Comparison of ENCODE assay signal across 2 fruit fly cellular contexts in genomic region chr3L:17667642-17668362, dm6.
A peak's percentile ranks its signal among the peaks of the same experiment; 100 is the strongest.
TF ChIP-seq lines count a peak whose summit lies in the region.

No protein-coding gene starts in this region.

TF ChIP-seq in whole organism, embryonic, 481 proteins besides CTCF, POLR2A, EP300 and RAD21 (continued from another document):
- peak; percentile 19 to 54 for TF ChIP-seq Trl (optimal IDR thresholded peaks at IDR 0.05; lab: Kevin White, UChicago)
- no peak for TF ChIP-seq Trl (GFP tag; optimal IDR thresholded peaks at IDR 0.05; lab: Kevin White, UChicago)
- TF ChIP-seq fd96Cb (tag; optimal IDR thresholded peaks at IDR 0.05; lab: Kevin White, UChicago), result no peak
- TF ChIP-seq H2.0 (GFP tag; IDR thresholded peaks at IDR 0.05; lab: Robert Waterston, UW), result no peak
- no peak for TF ChIP-seq Myb (GFP tag; optimal IDR thresholded peaks at IDR 0.05; lab: Kevin White, UChicago)
- TF ChIP-seq fd102C (GFP tag; optimal IDR thresholded peaks at IDR 0.05; lab: Kevin White, UChicago), result no peak
- no peak for TF ChIP-seq sqz (GFP tag; optimal IDR thresholded peaks at IDR 0.05; lab: Kevin White, UChicago)
- TF ChIP-seq Opbp (GFP tag; IDR thresholded peaks at IDR 0.05; lab: Robert Waterston, UW; ENCODE audit: partially characterized antibody), result no peak
- no peak for TF ChIP-seq CG16779 (GFP tag; IDR thresholded peaks at IDR 0.05; lab: Robert Waterston, UW)
- TF ChIP-seq CG8765 (GFP tag; IDR thresholded peaks at IDR 0.05; lab: Robert Waterston, UW), result no peak
- no peak for TF ChIP-seq croc (GFP tag; conservative IDR thresholded peaks at IDR 0.05; lab: Robert Waterston, UW)
- no peak for TF ChIP-seq YL-1 (GFP tag; optimal IDR thresholded peaks at IDR 0.05; lab: Kevin White, UChicago)
- no peak for TF ChIP-seq CG32772 (GFP tag; IDR thresholded peaks at IDR 0.05; lab: Robert Waterston, UW)
- TF ChIP-seq crc (GFP tag; optimal IDR thresholded peaks at IDR 0.05; lab: Kevin White, UChicago), result no peak
- TF ChIP-seq mld (GFP tag; IDR thresholded peaks at IDR 0.05; lab: Robert Waterston, UW; ENCODE audit: partially characterized antibody), result no peak
- no peak for TF ChIP-seq CG4820 (GFP tag; optimal IDR thresholded peaks at IDR 0.05; lab: Kevin White, UChicago)
- no peak for TF ChIP-seq CG17612 (GFP tag; IDR thresholded peaks at IDR 0.05; lab: Robert Waterston, UW)
- TF ChIP-seq Med (GFP tag; lab: Kevin White, UChicago), result peak; percentile 48
- TF ChIP-seq CG7357 (GFP tag; IDR thresholded peaks at IDR 0.05; lab: Robert Waterston, UW), result 0 out of 3 replicates have a peak, but pooled peaks have one; percentile 30
- no peak for TF ChIP-seq lab (GFP tag; optimal IDR thresholded peaks at IDR 0.05; lab: Kevin White, UChicago)
- TF ChIP-seq CG14050 (GFP tag; IDR thresholded peaks at IDR 0.05; lab: Robert Waterston, UW), result no peak
- no peak for TF ChIP-seq MESR4 (GFP tag; optimal IDR thresholded peaks at IDR 0.05; lab: Kevin White, UChicago)
- no peak for TF ChIP-seq CG6254 (GFP tag; optimal IDR thresholded peaks at IDR 0.05; lab: Kevin White, UChicago)
- 0 out of 3 replicates have a peak, but pooled peaks have one; percentile 43 for TF ChIP-seq ci (GFP tag; IDR thresholded peaks at IDR 0.05; lab: Robert Waterston, UW)
- TF ChIP-seq chinmo (GFP tag; IDR thresholded peaks at IDR 0.05; lab: Robert Waterston, UW; ENCODE audit: partially characterized antibody), result peak; percentile 56; the same call in 1 of the 4 replicates
- peak; percentile 43 for TF ChIP-seq cwo (GFP tag; optimal IDR thresholded peaks at IDR 0.05; lab: Kevin White, UChicago)
- TF ChIP-seq CG16863 (GFP tag; optimal IDR thresholded peaks at IDR 0.05; lab: Kevin White, UChicago), result no peak
- no peak for TF ChIP-seq sr (GFP tag; IDR thresholded peaks at IDR 0.05; lab: Robert Waterston, UW)
- no peak for TF ChIP-seq dm (GFP tag; optimal IDR thresholded peaks at IDR 0.05; lab: Kevin White, UChicago)
- TF ChIP-seq sna (GFP tag; IDR thresholded peaks at IDR 0.05; lab: Robert Waterston, UW; ENCODE audit: partially characterized antibody), result no peak
- no peak for TF ChIP-seq CG8388 (GFP tag; optimal IDR thresholded peaks at IDR 0.05; lab: Kevin White, UChicago)
- TF ChIP-seq CG31224 (GFP tag; IDR thresholded peaks at IDR 0.05; lab: Robert Waterston, UW), result no peak
- no peak for TF ChIP-seq CG13123 (GFP tag; optimal IDR thresholded peaks at IDR 0.05; lab: Kevin White, UChicago)
- TF ChIP-seq Ravus (GFP tag; IDR thresholded peaks at IDR 0.05; lab: Robert Waterston, UW), result no peak
- peak; percentile 1 for TF ChIP-seq psq (GFP tag; optimal IDR thresholded peaks at IDR 0.05; lab: Kevin White, UChicago)
- TF ChIP-seq Meics (GFP tag; optimal IDR thresholded peaks at IDR 0.05; lab: Kevin White, UChicago), result no peak
- TF ChIP-seq CG13624 (GFP tag; optimal IDR thresholded peaks at IDR 0.05; lab: Kevin White, UChicago), result no peak
- TF ChIP-seq ham (GFP tag; IDR thresholded peaks at IDR 0.05; lab: Robert Waterston, UW), result no peak
- no peak for TF ChIP-seq exex (tag; optimal IDR thresholded peaks at IDR 0.05; lab: Kevin White, UChicago)
- TF ChIP-seq caup (GFP tag; optimal IDR thresholded peaks at IDR 0.05; lab: Kevin White, UChicago; ENCODE audit: severe bottlenecking), result no peak
- TF ChIP-seq Nf-YA (GFP tag; IDR thresholded peaks at IDR 0.05; lab: Robert Waterston, UW), result no peak
- TF ChIP-seq vnd (GFP tag; IDR thresholded peaks at IDR 0.05; lab: Robert Waterston, UW; ENCODE audit: partially characterized antibody), result no peak
- TF ChIP-seq vvl (GFP tag; IDR thresholded peaks at IDR 0.05; lab: Robert Waterston, UW), result peak; percentile 22; the same call in 1 of the 2 replicates
- TF ChIP-seq CG6813 (GFP tag; optimal IDR thresholded peaks at IDR 0.05; lab: Kevin White, UChicago), result no peak
- TF ChIP-seq hb (GFP tag; IDR thresholded peaks at IDR 0.05; lab: Robert Waterston, UW; ENCODE audit: partially characterized antibody), result no peak
- TF ChIP-seq wor (GFP tag; IDR thresholded peaks at IDR 0.05; lab: Robert Waterston, UW), result no peak
- no peak for TF ChIP-seq crol (GFP tag; IDR thresholded peaks at IDR 0.05; lab: Robert Waterston, UW)
- no peak for TF ChIP-seq Hr51 (GFP tag; optimal IDR thresholded peaks at IDR 0.05; lab: Kevin White, UChicago)
- TF ChIP-seq peb (GFP tag; IDR thresholded peaks at IDR 0.05; lab: Robert Waterston, UW), result no peak
- TF ChIP-seq wdn (GFP tag; IDR thresholded peaks at IDR 0.05; lab: Robert Waterston, UW), result no peak
- peak; percentile 30 for TF ChIP-seq grn (GFP tag; optimal IDR thresholded peaks at IDR 0.05; lab: Kevin White, UChicago)
- TF ChIP-seq CG9932 (GFP tag; IDR thresholded peaks at IDR 0.05; lab: Robert Waterston, UW), result no peak
- TF ChIP-seq org-1 (GFP tag; optimal IDR thresholded peaks at IDR 0.05; lab: Kevin White, UChicago), result no peak
- TF ChIP-seq CG11560 (tag; IDR thresholded peaks at IDR 0.05; lab: Robert Waterston, UW), result no peak
- TF ChIP-seq Jarid2 (GFP tag; optimal IDR thresholded peaks at IDR 0.05; lab: Kevin White, UChicago), result no peak

TF ChIP-seq in whole organism, prepupa, 60 proteins besides CTCF, POLR2A, EP300 and RAD21 (continued from another document):
- TF ChIP-seq Ets96B (tag; optimal IDR thresholded peaks at IDR 0.05; lab: Kevin White, UChicago) (no peak), Smox (GFP tag; optimal IDR thresholded peaks at IDR 0.05; lab: Kevin White, UChicago) (no peak), achi (GFP tag; optimal IDR thresholded peaks at IDR 0.05; lab: Kevin White, UChicago) (no peak), Eip78C (GFP tag; lab: Kevin White, UChicago) (peak; percentile 77), fkh (GFP tag; optimal IDR thresholded peaks at IDR 0.05; lab: Kevin White, UChicago) (peak; percentile 16), dac (GFP tag; optimal IDR thresholded peaks at IDR 0.05; lab: Kevin White, UChicago) (no peak), acj6 (GFP tag; optimal IDR thresholded peaks at IDR 0.05; lab: Kevin White, UChicago) (no peak), fd85E (GFP tag; optimal IDR thresholded peaks at IDR 0.05; lab: Kevin White, UChicago) (no peak), Sox14 (GFP tag; optimal IDR thresholded peaks at IDR 0.05; lab: Kevin White, UChicago) (no peak), CG6792 (GFP tag; optimal IDR thresholded peaks at IDR 0.05; lab: Kevin White, UChicago) (no peak), Hr38 (GFP tag; optimal IDR thresholded peaks at IDR 0.05; lab: Kevin White, UChicago) (no peak), spab (GFP tag; optimal IDR thresholded peaks at IDR 0.05; lab: Kevin White, UChicago) (no peak), Hr39 (GFP tag; optimal IDR thresholded peaks at IDR 0.05; lab: Kevin White, UChicago) (no peak), dsx (GFP tag; optimal IDR thresholded peaks at IDR 0.05; lab: Kevin White, UChicago; ENCODE audit: poor library complexity, severe bottlenecking) (no peak), CG6276 (GFP tag; optimal IDR thresholded peaks at IDR 0.05; lab: Kevin White, UChicago) (no peak), svp (GFP tag; lab: Kevin White, UChicago) (peak; percentile 66), CG11902 (GFP tag; optimal IDR thresholded peaks at IDR 0.05; lab: Kevin White, UChicago) (no peak), Blimp-1 (GFP tag; optimal IDR thresholded peaks at IDR 0.05; lab: Kevin White, UChicago) (no peak)
